Fruit fly (Drosophila melanogaster) whole organism, adult: Measurements from ENCODE around the gene dpr8.
"Not testable (repeated sequence)": the region's sequence is repeated elsewhere in the genome, so short reads cannot be mapped to it uniquely, and the experiment has no call there.

Source experiments
- CG12768 ChIP-seq: fragments of 200-800 bp; sonication (Bioruptor generic); optimal IDR thresholded peaks from 2 replicates; lab custom pipeline; 2017; ENCODE audit warnings: missing biosample characterization, missing genetic modification characterization, mild to moderate bottlenecking, moderate library complexity, missing genetic modification reagents
- CG7045 ChIP-seq: fragments of 200-800 bp; sonication (Bioruptor generic); optimal IDR thresholded peaks from 2 replicates; lab custom pipeline; 2017; ENCODE audit warnings: missing biosample characterization, mild to moderate bottlenecking, missing genetic modification characterization
- CG7101 ChIP-seq: fragments of 200-800 bp; sonication (Bioruptor generic); optimal IDR thresholded peaks from 2 replicates; lab custom pipeline; 2018; ENCODE audit warnings: missing biosample characterization, mild to moderate bottlenecking, missing genetic modification characterization, moderate library complexity
- kay ChIP-seq: fragments of 200-800 bp; sonication (Bioruptor generic); peaks from one replicate; lab custom pipeline; 2016; ENCODE audit warnings: missing biosample characterization, missing genetic modification characterization, borderline replicate concordance
- toe ChIP-seq: fragments of 200-800 bp; sonication (Bioruptor generic); optimal IDR thresholded peaks from 2 replicates; lab custom pipeline; 2016; ENCODE audit warnings: missing biosample characterization, missing genetic modification characterization

DNA sequence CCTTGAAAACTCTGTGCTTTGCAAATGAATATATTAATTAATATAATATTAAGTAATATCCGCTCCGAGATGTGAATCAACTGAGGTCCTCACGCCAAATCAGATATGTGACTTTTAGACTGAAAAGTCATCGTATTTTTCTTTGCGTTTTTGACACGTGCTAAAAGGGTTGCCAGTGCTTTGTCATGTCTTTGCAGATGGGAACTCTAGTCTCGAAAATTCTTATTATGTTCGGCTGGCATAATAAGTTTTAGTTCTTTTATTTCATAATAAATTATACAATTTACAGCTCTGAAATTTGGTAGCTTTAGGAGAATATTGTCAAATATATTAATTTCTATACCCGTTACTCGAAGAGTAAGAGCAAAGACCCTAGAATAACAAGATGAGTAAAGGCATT is 5.0 kb upstream of the dpr8 start, which contains the start of gene betaNACtes6:
- TF ChIP-seq CG7045 (GFP tag; lab: Kevin White, UChicago); toe (GFP tag; lab: Kevin White, UChicago); CG7101 (tag; lab: Kevin White, UChicago); CG12768 (GFP tag; lab: Kevin White, UChicago); kay (GFP tag; lab: Kevin White, UChicago): not testable (repeated sequence)
